Fruit fly (Drosophila melanogaster) ovary, adult (tissue): ENCODE measurements around the gene Ank2.

Experiments
- CG17801 ChIP-seq: fragments of 200-800 bp; optimal IDR thresholded peaks from 2 replicates; lab custom pipeline; 2019; ENCODE audit warnings: missing biosample characterization, mild to moderate bottlenecking, missing genetic modification characterization, moderate library complexity; ENCODE audit not compliant: partially characterized antibody

Ank2 gene

dm6 chr3L:7624561-7624960 lies 93.6 kb downstream of the Ank2 start:
- no peak for TF ChIP-seq CG17801 (GFP tag; lab: Kevin White, UChicago)

DNA sequence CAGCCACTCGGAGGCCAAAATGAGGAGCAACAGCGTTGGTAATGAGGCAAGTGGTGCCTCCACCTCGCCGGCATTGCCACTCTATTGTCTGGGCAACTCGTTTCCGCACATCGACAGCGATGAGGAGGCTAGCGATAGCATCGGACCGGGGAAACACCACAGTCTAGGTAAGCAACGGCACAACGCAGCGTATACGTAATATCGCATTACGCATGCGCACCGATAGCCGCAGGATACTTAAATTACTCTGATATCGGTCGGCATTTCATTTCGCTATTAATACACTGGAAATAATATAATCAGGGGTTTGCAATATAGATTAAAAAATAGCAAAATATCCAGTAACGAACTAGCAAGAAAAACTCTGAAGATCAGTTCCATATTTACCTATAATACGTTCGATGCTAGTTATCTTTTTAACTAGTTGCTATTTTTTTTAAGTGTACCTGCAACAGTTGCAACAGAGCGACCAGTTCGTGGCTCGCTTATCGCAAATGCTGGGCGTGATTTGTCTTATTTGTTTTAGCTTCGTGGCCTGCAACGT lies 100.7 kb downstream of the Ank2 start:
- no peak for TF ChIP-seq CG17801 (GFP tag; lab: Kevin White, UChicago)

- no peak for TF ChIP-seq CG17801 (GFP tag; lab: Kevin White, UChicago)
Measured at dm6 chr3L:7614226-7614625, 104.0 kb downstream of the Ank2 start.

dm6 chr3L:7611229-7611628 lies 107.0 kb downstream of the Ank2 start:
- TF ChIP-seq CG17801 (GFP tag; lab: Kevin White, UChicago): no peak

DNA sequence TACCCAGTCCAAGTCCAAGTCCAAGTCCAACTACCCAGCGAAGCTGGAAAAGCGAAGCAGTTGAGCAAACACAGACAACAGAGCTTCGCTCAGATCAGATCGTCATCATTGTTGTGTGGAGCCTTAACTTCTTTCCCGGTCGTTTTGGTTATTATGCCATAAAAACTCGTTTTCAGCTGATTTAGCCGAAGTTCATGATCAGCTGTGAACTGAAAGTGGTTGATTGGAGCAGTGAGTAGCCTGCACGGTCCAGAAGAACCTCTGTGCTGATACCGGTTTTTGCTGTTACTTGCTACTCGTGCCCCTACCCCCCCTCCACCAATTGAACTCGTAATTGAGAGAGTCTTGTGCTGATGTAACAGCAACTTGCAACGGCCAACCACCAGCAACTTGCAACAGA lies 107.7 kb downstream of the Ank2 start:
- TF ChIP-seq CG17801 (GFP tag; lab: Kevin White, UChicago): no peak

- TF ChIP-seq CG17801 (GFP tag; lab: Kevin White, UChicago): no peak
Measured at dm6 chr3L:7606336-7607001, 111.7 kb downstream of the Ank2 start.
